Worm (Caenorhabditis elegans) whole organism, L3 larva: ENCODE measurements around the gene C39D10.7.

Experiments used
- aly-2 ChIP-seq: fragments of 150-350 bp; optimal IDR thresholded peaks from 2 replicates; lab custom pipeline; 2014; ENCODE audit warnings: missing biosample characterization, missing genetic modification characterization
- ama-1 ChIP-seq: fragments of 150-350 bp; optimal IDR thresholded peaks from 2 replicates; lab custom pipeline; 2018
- ceh-16 ChIP-seq: sonication (generic microtip); optimal IDR thresholded peaks from 2 replicates; lab custom pipeline; 2017; ENCODE audit warnings: missing biosample characterization, missing genetic modification characterization
- ceh-28 ChIP-seq: fragments of 150-350 bp; optimal IDR thresholded peaks from 2 replicates; lab custom pipeline; 2014; ENCODE audit warnings: missing biosample characterization, missing genetic modification reagents, missing genetic modification characterization
- egl-5 ChIP-seq: fragments of 150-350 bp; optimal IDR thresholded peaks from 2 replicates; lab custom pipeline; 2017; ENCODE audit warnings: missing biosample characterization, missing genetic modification reagents, missing genetic modification characterization, inconsistent platforms
- elt-1 ChIP-seq: fragments of 150-350 bp; optimal IDR thresholded peaks from 2 replicates; lab custom pipeline; 2014; ENCODE audit warnings: missing biosample characterization, missing genetic modification characterization
- elt-3 ChIP-seq, 3 experiments: fragments of 150-350 bp in 1 of 3; sonication (generic microtip) in 2 of 3; optimal IDR thresholded peaks; 2 replicates in 2 of 3; 4 replicates in 1 of 3; lab custom pipeline; 2014 to 2017; ENCODE audit warnings: missing biosample characterization in 3 of 3, missing genetic modification characterization in 3 of 3
- eor-1 ChIP-seq, 2 experiments: fragments of 150-350 bp; optimal IDR thresholded peaks; 2 replicates each; lab custom pipeline; 2014 to 2018; ENCODE audit warnings: missing biosample characterization in 2 of 2, missing genetic modification characterization in 2 of 2
- fkh-10 ChIP-seq: sonication (generic microtip); optimal IDR thresholded peaks from 2 replicates; lab custom pipeline; 2017; ENCODE audit warnings: missing biosample characterization, missing genetic modification reagents, missing genetic modification characterization
- fkh-2 ChIP-seq: fragments of 150-350 bp; optimal IDR thresholded peaks from 2 replicates; lab custom pipeline; 2014; ENCODE audit warnings: missing biosample characterization, missing genetic modification reagents, missing genetic modification characterization
- fos-1 ChIP-seq: fragments of 150-350 bp; optimal IDR thresholded peaks from 2 replicates; lab custom pipeline; 2014; ENCODE audit warnings: missing biosample characterization, missing genetic modification characterization
- jun-1 ChIP-seq: fragments of 150-350 bp; optimal IDR thresholded peaks from 2 replicates; lab custom pipeline; 2014; ENCODE audit warnings: missing biosample characterization, missing genetic modification reagents, missing genetic modification characterization
- lin-15B ChIP-seq: fragments of 150-350 bp; optimal IDR thresholded peaks from 2 replicates; lab custom pipeline; 2014; ENCODE audit warnings: missing biosample characterization, missing genetic modification characterization
- lin-39 ChIP-seq: fragments of 150-350 bp; optimal IDR thresholded peaks from 2 replicates; lab custom pipeline; 2018; ENCODE audit warnings: missing biosample characterization, missing genetic modification reagents, missing genetic modification characterization
- lsy-12 ChIP-seq: sonication (generic microtip); optimal IDR thresholded peaks from 2 replicates; lab custom pipeline; 2016; ENCODE audit warnings: mild to moderate bottlenecking, missing genetic modification characterization, missing compliant biosample characterization
- mdl-1 ChIP-seq: fragments of 150-350 bp; optimal IDR thresholded peaks from 2 replicates; lab custom pipeline; 2014; ENCODE audit warnings: missing biosample characterization, missing genetic modification characterization
- nfya-1 ChIP-seq: sonication (generic microtip); optimal IDR thresholded peaks from 2 replicates; lab custom pipeline; 2017; ENCODE audit warnings: missing genetic modification characterization, mild to moderate bottlenecking, missing compliant biosample characterization, antibody characterized with exemption, moderate library complexity; ENCODE audit not compliant: insufficient read depth
- nhr-67 ChIP-seq: fragments of 150-350 bp; optimal IDR thresholded peaks from 2 replicates; lab custom pipeline; 2014; ENCODE audit warnings: missing biosample characterization, missing genetic modification characterization
- nhr-77 ChIP-seq: fragments of 150-350 bp; optimal IDR thresholded peaks from 2 replicates; lab custom pipeline; 2014; ENCODE audit warnings: missing biosample characterization, missing genetic modification characterization
- sea-2 ChIP-seq: fragments of 150-350 bp; sonication (generic microtip); optimal IDR thresholded peaks from 4 replicates; lab custom pipeline; 2014; ENCODE audit warnings: missing biosample characterization, missing genetic modification reagents, missing genetic modification characterization
- skn-1 ChIP-seq: fragments of 150-350 bp; optimal IDR thresholded peaks from 2 replicates; lab custom pipeline; 2014; ENCODE audit warnings: missing biosample characterization, missing genetic modification characterization
- unc-39 ChIP-seq: sonication (generic microtip); optimal IDR thresholded peaks from 4 replicates; lab custom pipeline; 2017; ENCODE audit warnings: missing biosample characterization, missing genetic modification characterization
- unc-62 ChIP-seq: fragments of 150-350 bp; sonication (generic microtip); optimal IDR thresholded peaks from 4 replicates; lab custom pipeline; 2014; ENCODE audit warnings: missing biosample characterization, missing genetic modification reagents, missing genetic modification characterization

Gene C39D10.7

ce11 chrX:7875854-7876253, 37.9 kb downstream of the C39D10.7 start, which contains the start of gene cca-1:
Gene cca-1, minus strand, starts transcription at chrX:7875954.
- TF ChIP-seq lin-15B (tag; lab: Kevin White, UChicago): no peak
- no peak for TF ChIP-seq lin-39
- no peak for TF ChIP-seq ceh-28 (tag; lab: Kevin White, UChicago)
- no peak for TF ChIP-seq skn-1 (tag; lab: Kevin White, UChicago)
- TF ChIP-seq lsy-12 (tag; lab: Kevin White, UChicago): no peak
- no peak for TF ChIP-seq aly-2 (tag; lab: Kevin White, UChicago)
- no peak for TF ChIP-seq fos-1 (tag; lab: Kevin White, UChicago)
- TF ChIP-seq unc-62 (GFP tag; lab: Kevin White, UChicago): no peak
- no peak for TF ChIP-seq jun-1
- no peak for TF ChIP-seq unc-39 (tag; lab: Kevin White, UChicago)

DNA sequence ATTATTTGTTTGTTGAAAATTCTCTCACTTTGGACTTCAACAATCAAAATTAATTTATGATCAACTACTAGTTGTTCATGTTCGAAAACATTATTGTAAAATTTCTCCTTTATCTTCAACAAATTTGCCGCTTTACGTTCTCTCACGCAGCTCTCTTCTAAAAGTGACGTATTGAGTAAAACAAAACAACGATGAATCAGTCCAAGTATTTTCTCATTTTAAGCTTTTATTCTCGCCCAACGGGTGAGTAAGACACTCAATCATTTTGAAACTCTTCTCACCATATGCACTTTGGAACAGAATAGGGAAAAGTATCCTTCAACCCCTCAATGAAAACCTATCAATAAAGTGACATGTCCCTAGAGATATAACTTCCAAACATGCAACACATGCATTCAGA, 40.4 kb downstream of the C39D10.7 start:
- TF ChIP-seq mdl-1 (tag; lab: Kevin White, UChicago) (no peak), lin-39 (peak; percentile 22)
- TF ChIP-seq, all 47 proteins: peak for 1

- TF ChIP-seq sea-2 (GFP tag; lab: Kevin White, UChicago) (no peak), fkh-10 (GFP tag; lab: Kevin White, UChicago) (no peak), skn-1 (tag; lab: Kevin White, UChicago) (no peak), mdl-1 (tag; lab: Kevin White, UChicago) (no peak), elt-1 (no peak), elt-3 (tag; optimal IDR thresholded peaks at IDR 0.05; lab: Kevin White, UChicago) (no peak), fkh-2 (tag; lab: Kevin White, UChicago) (no peak), nhr-67 (no peak), nhr-77 (tag; lab: Kevin White, UChicago) (no peak)
Measured at ce11 chrX:7867307-7867706, 46.4 kb downstream of the C39D10.7 start.

- TF ChIP-seq ama-1 (no peak), nhr-67 (no peak), ceh-16 (tag; lab: Kevin White, UChicago) (no peak), eor-1 (tag; optimal IDR thresholded peaks at IDR 0.05; lab: Kevin White, UChicago) (no peak), nfya-1 (peak; percentile 27), egl-5 (tag; lab: Kevin White, UChicago) (peak; percentile 10), skn-1 (tag; lab: Kevin White, UChicago) (no peak)
Measured at ce11 chrX:7866493-7866892, 47.2 kb downstream of the C39D10.7 start.
